Fruit fly (Drosophila melanogaster): ENCODE data around the gene C1GalTA.

The C1GalTA gene

DNA sequence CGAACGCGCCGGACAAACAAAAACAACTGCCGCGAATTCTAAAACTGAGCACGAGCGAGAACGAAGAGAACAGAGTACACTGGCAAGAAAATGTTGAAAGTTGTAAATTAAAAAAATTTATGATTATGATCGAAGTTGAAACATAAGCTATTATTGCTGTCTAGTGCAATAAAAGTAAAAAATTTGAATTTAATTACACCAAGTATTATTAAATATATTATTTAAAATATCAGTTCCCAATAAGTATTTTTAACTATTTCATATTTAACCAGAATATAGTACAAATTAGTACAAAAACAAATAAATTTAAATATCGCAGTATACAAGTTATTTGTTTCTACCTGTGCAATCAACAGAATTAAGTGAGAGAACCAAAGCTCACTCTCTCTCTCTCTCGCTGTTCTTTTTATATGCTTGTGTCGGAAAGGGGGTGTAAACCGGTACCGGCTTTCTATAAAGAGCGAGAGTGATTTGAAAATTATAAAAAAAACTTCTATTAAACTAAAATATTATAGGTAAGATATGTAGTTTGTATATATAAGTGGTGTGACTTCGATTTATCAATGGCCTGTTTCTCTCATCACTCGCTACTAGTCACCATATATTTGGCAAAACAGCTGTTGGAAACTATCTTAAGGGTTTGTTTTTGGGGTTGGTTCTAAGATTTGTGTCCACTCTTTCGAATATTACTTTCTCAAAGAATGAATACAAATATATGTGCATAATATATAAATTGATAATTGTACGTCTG lies at the start of gene C1GalTA:
C1GalTA (minus strand) TSS at position 33 of the 751 bp plus-strand sequence.
- TF ChIP-seq insv (optimal IDR thresholded peaks at IDR 0.05) (no peak), Sin3A (optimal IDR thresholded peaks at IDR 0.05) (no peak), ttk (optimal IDR thresholded peaks at IDR 0.05) (no peak), h (optimal IDR thresholded peaks at IDR 0.05) (no peak), psq (optimal IDR thresholded peaks at IDR 0.05) (no peak), Myc (optimal IDR thresholded peaks at IDR 0.05) (no peak)

dm6 chr2L:8998237-8998636 lies 47.2 kb upstream of the C1GalTA start, which contains the start of gene Try29F:
Gene Try29F (plus strand): TSS chr2L:8998537.
- no peak for TF ChIP-seq ttk (optimal IDR thresholded peaks at IDR 0.05)
- no peak for TF ChIP-seq h (optimal IDR thresholded peaks at IDR 0.05)
- TF ChIP-seq Sin3A (optimal IDR thresholded peaks at IDR 0.05): no peak
- TF ChIP-seq psq (optimal IDR thresholded peaks at IDR 0.05): no peak
- no peak for TF ChIP-seq Myc (optimal IDR thresholded peaks at IDR 0.05)
- no peak for TF ChIP-seq insv (optimal IDR thresholded peaks at IDR 0.05)

DNA sequence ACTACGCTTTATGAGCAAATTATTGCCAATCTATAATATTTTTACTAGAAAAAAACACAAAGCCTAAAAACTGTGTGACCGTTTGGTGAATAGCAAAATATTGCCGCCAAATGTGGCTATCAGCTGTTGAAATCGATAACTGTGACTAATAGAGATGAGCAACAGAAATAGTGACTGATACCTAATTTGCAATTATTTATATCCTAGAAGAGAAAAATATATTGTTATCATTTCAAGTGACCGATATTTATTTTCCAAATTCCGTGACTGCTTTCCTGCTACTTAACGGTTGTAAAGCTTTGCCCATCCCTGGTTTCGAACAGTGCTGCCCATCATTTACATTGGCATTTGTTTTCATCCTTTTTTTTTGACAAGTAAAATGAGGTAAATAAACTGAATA lies 46.3 kb upstream of the C1GalTA start, which contains the start of the genes alien and CG18661:
alien (minus strand) TSS at position 95 of the 400 bp plus-strand sequence.
CG18661 (plus strand) TSS at position 321 of the 400 bp plus-strand sequence.
- TF ChIP-seq psq (optimal IDR thresholded peaks at IDR 0.05): no peak

- TF ChIP-seq h (optimal IDR thresholded peaks at IDR 0.05) (no peak), insv (optimal IDR thresholded peaks at IDR 0.05) (no peak), Myc (optimal IDR thresholded peaks at IDR 0.05) (no peak), psq (optimal IDR thresholded peaks at IDR 0.05) (no peak), Sin3A (optimal IDR thresholded peaks at IDR 0.05) (no peak), ttk (optimal IDR thresholded peaks at IDR 0.05) (no peak)
These were observed 42.8 kb upstream of the C1GalTA start, which contains the start of gene CG17906 for dm6 chr2L:8993650-8994441. Gene CG17906 (plus strand): TSS chr2L:8994391.

DNA sequence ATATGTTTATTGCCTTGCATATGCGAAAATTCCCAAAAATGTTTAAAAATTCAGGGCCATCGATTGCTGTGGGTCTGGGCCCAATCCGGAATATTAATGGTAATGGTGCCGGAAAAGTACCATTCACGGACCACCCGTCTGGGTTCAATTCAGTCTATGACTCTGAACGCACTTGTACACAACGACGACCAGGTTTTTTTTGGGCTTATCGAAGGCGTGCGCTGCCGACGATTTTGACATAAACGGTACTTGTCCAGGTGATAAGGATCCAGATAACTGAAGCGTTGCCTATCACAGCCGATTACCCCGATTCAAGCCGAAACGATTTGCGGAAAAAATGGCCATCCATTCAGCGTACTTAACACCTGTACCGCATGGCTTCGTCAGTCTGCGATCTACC lies 40.6 kb upstream of the C1GalTA start, which contains the start of gene CG9555:
CG9555 (plus strand) TSS at position 153 of the 400 bp plus-strand sequence.
- no peak for TF ChIP-seq Sin3A (optimal IDR thresholded peaks at IDR 0.05)
- no peak for TF ChIP-seq Myc (optimal IDR thresholded peaks at IDR 0.05)
- TF ChIP-seq insv (optimal IDR thresholded peaks at IDR 0.05): no peak
- no peak for TF ChIP-seq psq (optimal IDR thresholded peaks at IDR 0.05)
- TF ChIP-seq ttk (optimal IDR thresholded peaks at IDR 0.05): no peak
- TF ChIP-seq h (optimal IDR thresholded peaks at IDR 0.05): no peak

DNA sequence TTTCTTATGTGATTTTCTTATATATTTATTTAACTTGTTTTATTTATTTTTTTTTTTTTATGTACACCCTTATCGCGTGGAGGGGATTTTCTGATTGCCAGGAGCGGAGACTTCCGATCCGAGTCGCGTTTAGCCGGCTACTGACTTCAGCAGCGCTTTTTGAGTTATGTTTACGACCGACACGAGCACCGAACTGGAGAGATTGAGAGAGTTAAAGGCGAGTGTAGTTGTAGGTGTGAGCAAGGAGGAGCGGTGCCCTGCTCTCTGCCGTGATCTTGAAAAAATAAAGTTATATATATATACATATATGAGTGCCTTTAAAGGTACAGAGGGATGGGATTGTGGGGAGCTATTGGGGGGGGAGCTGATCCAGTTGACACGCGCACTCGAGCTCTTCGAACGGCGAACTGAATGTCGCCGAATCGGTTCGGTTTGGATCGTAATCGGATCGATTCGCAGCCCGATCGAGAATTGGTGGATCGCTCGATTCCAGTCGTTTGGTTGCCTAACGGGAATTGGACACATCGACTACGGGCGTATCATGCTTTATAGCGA lies 38.1 kb upstream of the C1GalTA start, which contains the start of gene rost:
rost (minus strand) TSS at position 503 of the 555 bp plus-strand sequence.
- TF ChIP-seq ttk (optimal IDR thresholded peaks at IDR 0.05) (no peak), psq (optimal IDR thresholded peaks at IDR 0.05) (no peak), Sin3A (optimal IDR thresholded peaks at IDR 0.05) (no peak), Myc (optimal IDR thresholded peaks at IDR 0.05) (no peak), insv (optimal IDR thresholded peaks at IDR 0.05) (no peak)

DNA sequence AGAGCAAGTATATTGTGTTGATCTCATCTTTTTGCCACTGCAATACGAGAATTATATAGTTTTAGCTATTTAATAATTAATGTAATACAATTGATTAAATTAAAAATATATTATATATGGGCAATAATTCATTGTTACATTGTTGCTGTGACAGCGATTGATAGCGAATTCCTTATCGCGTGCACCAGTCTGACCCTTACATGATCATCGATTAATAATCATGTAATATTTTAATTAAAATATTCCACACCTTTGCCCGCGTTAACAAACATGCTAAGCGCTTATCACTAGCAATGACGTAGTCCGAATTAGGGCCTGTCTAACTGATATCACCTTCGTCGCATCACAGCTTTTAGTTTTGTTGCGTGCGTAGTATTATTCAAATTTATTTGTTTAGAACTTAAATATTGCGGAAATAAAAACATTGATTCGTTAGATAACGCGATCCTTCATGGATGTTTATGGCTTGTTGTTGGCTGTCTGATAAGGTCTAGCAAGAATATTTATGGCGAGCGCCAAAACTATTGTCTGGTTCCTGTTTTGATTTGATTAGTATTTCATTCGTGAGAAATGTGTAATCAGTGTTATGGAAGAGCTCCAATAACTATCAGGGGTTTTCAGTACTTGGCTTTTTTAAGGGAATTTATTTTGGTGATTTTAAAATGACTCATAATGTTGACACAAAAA lies 36.4 kb upstream of the C1GalTA start:
- no peak for TF ChIP-seq psq (optimal IDR thresholded peaks at IDR 0.05)
- TF ChIP-seq Myc (optimal IDR thresholded peaks at IDR 0.05): no peak
- TF ChIP-seq insv (optimal IDR thresholded peaks at IDR 0.05): no peak

dm6 chr2L:8984614-8985318 lies 33.8 kb upstream of the C1GalTA start, which contains the start of gene CG13101:
Gene CG13101 (minus strand): TSS chr2L:8984872.
- TF ChIP-seq psq (optimal IDR thresholded peaks at IDR 0.05): no peak
- TF ChIP-seq ttk (optimal IDR thresholded peaks at IDR 0.05): no peak
- no peak for TF ChIP-seq h (optimal IDR thresholded peaks at IDR 0.05)
- no peak for TF ChIP-seq Sin3A (optimal IDR thresholded peaks at IDR 0.05)
- TF ChIP-seq insv (optimal IDR thresholded peaks at IDR 0.05): no peak
- TF ChIP-seq Myc (optimal IDR thresholded peaks at IDR 0.05): no peak

DNA sequence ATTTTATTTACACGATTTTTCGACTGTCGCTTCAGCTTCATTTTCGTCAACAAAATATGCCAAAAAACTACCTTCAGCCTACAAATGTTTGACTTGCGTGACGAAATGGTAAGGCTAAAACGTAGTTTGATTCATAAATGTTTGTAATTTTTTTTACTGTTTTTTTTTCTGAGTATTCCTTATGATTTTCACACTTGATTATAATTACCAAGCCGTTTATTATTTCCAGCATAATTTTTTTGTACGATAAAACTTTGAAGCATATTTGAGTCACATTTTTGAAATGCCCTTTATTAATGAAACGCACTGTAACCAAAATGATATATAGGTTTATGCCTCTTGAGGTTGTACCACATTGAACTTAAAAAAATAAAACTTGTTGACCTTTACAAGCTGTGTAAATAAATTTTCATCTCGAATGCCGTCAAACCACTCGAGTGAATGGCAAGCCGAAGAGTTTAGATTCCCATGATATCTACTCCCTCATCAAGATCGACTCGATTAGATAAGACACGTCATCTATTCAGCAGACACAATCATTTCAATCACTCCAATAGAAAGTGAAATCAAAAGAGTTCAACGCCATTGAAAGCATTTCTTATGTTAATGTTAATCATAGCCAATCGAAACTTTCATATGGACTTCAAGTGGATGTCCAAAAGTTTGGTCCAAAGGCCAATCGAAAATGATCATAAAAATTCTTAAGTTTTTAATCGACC lies 31.7 kb upstream of the C1GalTA start:
- TF ChIP-seq ttk (optimal IDR thresholded peaks at IDR 0.05) (no peak), psq (optimal IDR thresholded peaks at IDR 0.05) (no peak), Myc (optimal IDR thresholded peaks at IDR 0.05) (no peak), insv (optimal IDR thresholded peaks at IDR 0.05) (no peak), h (optimal IDR thresholded peaks at IDR 0.05) (no peak), Sin3A (optimal IDR thresholded peaks at IDR 0.05) (no peak)

DNA sequence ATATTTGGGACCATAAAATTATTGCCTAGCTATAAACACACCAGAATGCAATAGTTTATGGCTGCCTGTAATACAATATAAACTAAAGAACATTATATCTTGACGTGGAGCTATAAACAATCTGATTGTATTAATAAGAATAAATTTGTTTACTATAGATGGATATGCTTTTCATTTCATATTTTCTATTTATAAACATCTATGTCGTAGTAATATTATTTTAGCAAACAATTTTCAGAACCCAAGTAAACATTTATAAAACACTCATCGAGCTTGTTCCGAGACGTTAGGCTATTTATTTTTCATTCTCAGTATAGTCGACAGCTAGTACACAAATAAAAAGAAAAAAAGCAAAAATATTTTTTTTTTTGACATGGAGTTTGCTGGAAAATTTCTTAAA lies 29.3 kb upstream of the C1GalTA start, which contains the start of gene CG18662:
CG18662 (plus strand) TSS at position 301 of the 400 bp plus-strand sequence.
- TF ChIP-seq insv (optimal IDR thresholded peaks at IDR 0.05) (no peak), ttk (optimal IDR thresholded peaks at IDR 0.05) (no peak), Myc (optimal IDR thresholded peaks at IDR 0.05) (no peak), Sin3A (optimal IDR thresholded peaks at IDR 0.05) (no peak), psq (optimal IDR thresholded peaks at IDR 0.05) (no peak), h (optimal IDR thresholded peaks at IDR 0.05) (no peak)
